Worm (Caenorhabditis elegans) whole organism, mixed stage, embryonic: ENCODE measurements around the gene C46H3.2.
A peak's percentile ranks its signal among the peaks of the same experiment; 100 is the strongest.

Experiments used
- M03D4.4 ChIP-seq: sonication (generic microtip); optimal IDR thresholded peaks from 2 replicates; lab custom pipeline; 2017; ENCODE audit warnings: mild to moderate bottlenecking, missing genetic modification characterization, missing compliant biosample characterization
- bed-3 ChIP-seq: fragments of 200-800 bp; sonication (Bioruptor generic); optimal IDR thresholded peaks from 3 replicates; lab custom pipeline; 2018; ENCODE audit warnings: mild to moderate bottlenecking, missing genetic modification characterization, moderate library complexity, missing compliant biosample characterization
- blmp-1 ChIP-seq: fragments of 150-350 bp; optimal IDR thresholded peaks from 2 replicates; lab custom pipeline; 2014; ENCODE audit warnings: missing biosample characterization, missing genetic modification characterization
- ceh-39 ChIP-seq: fragments of 150-350 bp; optimal IDR thresholded peaks from 2 replicates; lab custom pipeline; 2014; ENCODE audit warnings: missing biosample characterization, missing genetic modification characterization
- ceh-43 ChIP-seq: fragments of 200-800 bp; sonication (Bioruptor generic); optimal IDR thresholded peaks from 2 replicates; lab custom pipeline; 2018; ENCODE audit warnings: mild to moderate bottlenecking, missing genetic modification characterization, moderate library complexity, missing compliant biosample characterization
- ceh-83 ChIP-seq: fragments of 200-800 bp; sonication (Bioruptor generic); optimal IDR thresholded peaks from 2 replicates; lab custom pipeline; 2018; ENCODE audit warnings: mild to moderate bottlenecking, missing genetic modification characterization, missing compliant biosample characterization
- ces-1 ChIP-seq: fragments of 150-350 bp; optimal IDR thresholded peaks from 2 replicates; lab custom pipeline; 2014; ENCODE audit warnings: missing biosample characterization, missing genetic modification reagents, missing genetic modification characterization
- cnd-1 ChIP-seq: fragments of 200-800 bp; sonication (Bioruptor generic); optimal IDR thresholded peaks from 2 replicates; lab custom pipeline; 2018; ENCODE audit warnings: mild to moderate bottlenecking, missing genetic modification characterization, missing compliant biosample characterization
- drap-1 ChIP-seq: fragments of 200-800 bp; sonication (Bioruptor generic); optimal IDR thresholded peaks from 3 replicates; lab custom pipeline; 2018; ENCODE audit warnings: mild to moderate bottlenecking, missing genetic modification characterization, missing compliant biosample characterization
- elt-1 ChIP-seq: sonication (generic microtip); optimal IDR thresholded peaks from 2 replicates; lab custom pipeline; 2017; ENCODE audit warnings: missing genetic modification characterization, mild to moderate bottlenecking, missing compliant biosample characterization, antibody characterized with exemption, moderate library complexity, borderline replicate concordance; ENCODE audit not compliant: insufficient read depth
- elt-3 ChIP-seq: fragments of 150-350 bp; optimal IDR thresholded peaks from 2 replicates; lab custom pipeline; 2014; ENCODE audit warnings: missing biosample characterization, missing genetic modification characterization
- flh-1 ChIP-seq: fragments of 200-800 bp; sonication (Bioruptor generic); optimal IDR thresholded peaks from 2 replicates; lab custom pipeline; 2018; ENCODE audit warnings: mild to moderate bottlenecking, missing genetic modification characterization, moderate library complexity, missing compliant biosample characterization
- ham-2 ChIP-seq: fragments of 200-800 bp; sonication (Bioruptor generic); optimal IDR thresholded peaks from 2 replicates; lab custom pipeline; 2018; ENCODE audit warnings: mild to moderate bottlenecking, missing genetic modification characterization, missing compliant biosample characterization
- hlh-1 ChIP-seq: fragments of 150-350 bp; optimal IDR thresholded peaks from 2 replicates; lab custom pipeline; 2014; ENCODE audit warnings: missing biosample characterization, missing genetic modification reagents, missing genetic modification characterization
- lin-32 ChIP-seq: fragments of 200-800 bp; sonication (Bioruptor generic); optimal IDR thresholded peaks from 2 replicates; lab custom pipeline; 2018; ENCODE audit warnings: mild to moderate bottlenecking, missing genetic modification characterization, missing compliant biosample characterization
- mep-1 ChIP-seq: fragments of 150-350 bp; optimal IDR thresholded peaks from 2 replicates; lab custom pipeline; 2017; ENCODE audit warnings: missing biosample characterization, missing genetic modification reagents, missing genetic modification characterization, inconsistent platforms
- mls-2 ChIP-seq: sonication (generic microtip); optimal IDR thresholded peaks from 2 replicates; lab custom pipeline; 2016; ENCODE audit warnings: mild to moderate bottlenecking, missing genetic modification characterization, moderate library complexity, missing compliant biosample characterization
- nhr-12 ChIP-seq: fragments of 150-350 bp; optimal IDR thresholded peaks from 2 replicates; lab custom pipeline; 2014; ENCODE audit warnings: missing biosample characterization, missing genetic modification characterization
- nhr-2 ChIP-seq: fragments of 150-350 bp; optimal IDR thresholded peaks from 2 replicates; lab custom pipeline; 2014; ENCODE audit warnings: missing biosample characterization, missing genetic modification characterization
- nhr-28 ChIP-seq: fragments of 150-350 bp; optimal IDR thresholded peaks from 2 replicates; lab custom pipeline; 2014; ENCODE audit warnings: missing biosample characterization, missing genetic modification characterization
- pha-4 ChIP-seq: fragments of 150-350 bp; optimal IDR thresholded peaks from 2 replicates; lab custom pipeline; 2018; ENCODE audit warnings: missing biosample characterization, missing genetic modification reagents, missing genetic modification characterization
- snpc-4 ChIP-seq: fragments of 150-350 bp; optimal IDR thresholded peaks from 2 replicates; lab custom pipeline; 2014; ENCODE audit warnings: missing biosample characterization, missing genetic modification characterization
- sptf-1 ChIP-seq: sonication (generic microtip); optimal IDR thresholded peaks from 2 replicates; lab custom pipeline; 2017; ENCODE audit warnings: mild to moderate bottlenecking, missing genetic modification characterization, moderate library complexity, missing compliant biosample characterization
- tbx-8 ChIP-seq: fragments of 200-800 bp; sonication (Bioruptor generic); optimal IDR thresholded peaks from 2 replicates; lab custom pipeline; 2018; ENCODE audit warnings: mild to moderate bottlenecking, missing genetic modification characterization, moderate library complexity, missing compliant biosample characterization
- unc-120 ChIP-seq: sonication (generic microtip); optimal IDR thresholded peaks from 2 replicates; lab custom pipeline; 2017; ENCODE audit warnings: missing genetic modification characterization, missing compliant biosample characterization; ENCODE audit not compliant: poor library complexity, severe bottlenecking
- unc-39 ChIP-seq: fragments of 150-350 bp; optimal IDR thresholded peaks from 2 replicates; lab custom pipeline; 2014; ENCODE audit warnings: missing biosample characterization, missing genetic modification characterization
- unc-62 ChIP-seq: fragments of 150-350 bp; optimal IDR thresholded peaks from 2 replicates; lab custom pipeline; 2014; ENCODE audit warnings: missing biosample characterization, missing genetic modification reagents, missing genetic modification characterization
- zip-8 ChIP-seq: fragments of 150-350 bp; optimal IDR thresholded peaks from 2 replicates; lab custom pipeline; 2014; ENCODE audit warnings: missing biosample characterization, missing genetic modification characterization
- ztf-11 ChIP-seq: fragments of 150-350 bp; optimal IDR thresholded peaks from 2 replicates; lab custom pipeline; 2014; ENCODE audit warnings: missing biosample characterization, missing genetic modification characterization

Gene C46H3.2

DNA sequence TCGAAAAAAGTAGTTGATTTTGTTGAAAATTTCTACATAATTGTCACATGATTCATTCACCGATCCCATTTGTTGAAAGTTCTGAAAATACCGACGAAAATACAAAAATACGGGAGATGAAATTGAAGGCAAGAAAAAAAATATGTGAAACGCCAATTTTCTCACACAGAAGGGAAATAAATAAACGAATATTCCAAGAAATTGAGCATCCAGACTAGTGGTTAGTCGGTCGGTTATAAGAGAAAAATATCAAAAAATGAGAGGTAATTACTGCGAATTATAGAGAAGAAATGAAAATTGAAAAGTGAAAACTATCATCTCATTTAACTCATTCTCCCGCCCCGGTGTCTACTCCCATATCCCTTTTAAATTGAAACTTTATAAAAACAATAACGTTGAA, 25.0 kb upstream of the C46H3.2 start, which contains the start of gene npr-11:
Gene npr-11 (minus strand): TSS at position 101 of the 400 bp plus-strand sequence.
- TF ChIP-seq mep-1 (tag; lab: Kevin White, UChicago) (no peak), ztf-11 (tag; lab: Kevin White, UChicago) (no peak), flh-1 (GFP tag; lab: Kevin White, UChicago) (no peak), M03D4.4 (tag; lab: Kevin White, UChicago) (no peak), cnd-1 (no peak), snpc-4 (tag; lab: Kevin White, UChicago) (no peak), nhr-28 (tag; lab: Kevin White, UChicago) (no peak), sptf-1 (tag; lab: Kevin White, UChicago) (no peak), elt-3 (tag; lab: Kevin White, UChicago) (no peak), drap-1 (GFP tag; lab: Kevin White, UChicago) (no peak)

DNA sequence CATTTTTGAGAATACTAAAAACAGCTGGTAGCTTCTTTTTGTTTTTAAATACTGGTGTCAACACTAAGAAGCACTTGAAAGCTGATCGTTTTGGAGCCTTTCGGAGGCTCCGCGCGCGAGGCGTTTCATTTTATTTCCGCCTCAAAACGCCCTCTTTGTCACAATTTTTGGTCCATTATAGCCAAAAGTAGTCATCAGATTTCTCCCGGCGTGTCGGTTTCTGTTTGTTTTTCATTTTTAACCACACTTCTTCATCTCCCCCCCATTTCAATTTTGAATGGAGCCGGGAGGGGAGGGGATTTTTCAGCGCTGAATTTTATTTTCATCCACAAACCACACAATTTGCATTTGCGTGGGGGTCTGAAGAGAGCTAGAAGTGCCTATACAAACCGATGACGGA, 19.2 kb upstream of the C46H3.2 start, which contains the start of gene C25G6.4:
Gene C25G6.4 (minus strand): TSS at position 101 of the 400 bp plus-strand sequence.
- TF ChIP-seq unc-62 (GFP tag; lab: Kevin White, UChicago) = no peak

DNA sequence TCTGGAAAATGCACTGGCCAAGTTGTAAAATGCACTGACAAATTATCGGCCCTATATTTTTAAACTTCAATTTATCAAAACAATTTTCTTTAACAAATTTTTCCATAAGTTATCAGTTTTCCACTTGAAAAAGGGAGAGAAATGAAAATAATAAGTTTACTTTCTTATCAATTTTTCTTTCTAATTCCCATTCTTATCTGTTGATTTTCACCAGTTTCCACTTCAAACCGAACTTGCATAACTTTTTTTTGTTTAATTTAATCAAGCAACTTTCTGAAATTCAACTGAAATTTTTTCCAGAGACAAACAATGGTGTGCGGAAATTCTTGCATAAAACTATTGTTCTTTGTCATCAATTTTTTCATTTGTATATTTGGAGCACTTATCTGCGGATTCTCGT, 15.2 kb upstream of the C46H3.2 start, which contains the start of gene tsp-9:
Gene tsp-9 (plus strand): TSS at position 301 of the 400 bp plus-strand sequence.
- no peak for TF ChIP-seq M03D4.4 (tag; lab: Kevin White, UChicago)
- TF ChIP-seq cnd-1 = no peak
- no peak for TF ChIP-seq nhr-28 (tag; lab: Kevin White, UChicago)
- TF ChIP-seq mep-1 (tag; lab: Kevin White, UChicago) = no peak
- TF ChIP-seq nhr-12 (tag; lab: Kevin White, UChicago) = no peak
- no peak for TF ChIP-seq hlh-1 (tag; lab: Kevin White, UChicago)
- TF ChIP-seq pha-4 (tag; lab: Kevin White, UChicago) = no peak
- TF ChIP-seq nhr-2 (tag; lab: Kevin White, UChicago) = no peak
- no peak for TF ChIP-seq sptf-1 (tag; lab: Kevin White, UChicago)
- no peak for TF ChIP-seq ztf-11 (tag; lab: Kevin White, UChicago)
- no peak for TF ChIP-seq blmp-1 (tag; lab: Kevin White, UChicago)

DNA sequence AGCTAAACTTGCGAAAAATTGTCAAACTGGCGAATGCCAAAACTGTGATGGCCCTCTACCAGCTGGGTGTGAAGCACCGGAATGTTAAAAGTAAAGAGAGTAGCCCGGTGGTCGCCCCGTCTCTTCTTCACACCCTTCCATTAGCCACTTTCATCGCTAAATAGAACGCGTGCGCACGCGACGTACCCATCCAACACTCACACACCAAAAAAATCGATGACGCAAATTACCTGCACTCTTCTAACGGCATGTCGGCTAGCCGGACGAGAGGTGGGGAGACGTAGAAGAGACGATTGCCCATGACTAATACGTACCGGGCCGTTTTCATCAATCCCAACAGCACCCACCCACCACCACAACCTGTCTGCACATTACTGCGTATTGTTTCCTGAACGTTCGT, 13.7 kb upstream of the C46H3.2 start:
- TF ChIP-seq unc-120 (tag; lab: Kevin White, UChicago) (no peak), mls-2 (tag; lab: Kevin White, UChicago) (peak; percentile 45), pha-4 (tag; lab: Kevin White, UChicago) (no peak), nhr-28 (tag; lab: Kevin White, UChicago) (no peak), ztf-11 (tag; lab: Kevin White, UChicago) (no peak), mep-1 (tag; lab: Kevin White, UChicago) (peak; percentile 10), nhr-2 (tag; lab: Kevin White, UChicago) (no peak), tbx-8 (GFP tag; lab: Kevin White, UChicago) (no peak), M03D4.4 (tag; lab: Kevin White, UChicago) (peak; percentile 23), ham-2 (GFP tag; lab: Kevin White, UChicago) (peak; percentile 84), bed-3 (GFP tag; lab: Kevin White, UChicago) (no peak), cnd-1 (no peak), elt-1 (tag; lab: Kevin White, UChicago) (no peak)

DNA sequence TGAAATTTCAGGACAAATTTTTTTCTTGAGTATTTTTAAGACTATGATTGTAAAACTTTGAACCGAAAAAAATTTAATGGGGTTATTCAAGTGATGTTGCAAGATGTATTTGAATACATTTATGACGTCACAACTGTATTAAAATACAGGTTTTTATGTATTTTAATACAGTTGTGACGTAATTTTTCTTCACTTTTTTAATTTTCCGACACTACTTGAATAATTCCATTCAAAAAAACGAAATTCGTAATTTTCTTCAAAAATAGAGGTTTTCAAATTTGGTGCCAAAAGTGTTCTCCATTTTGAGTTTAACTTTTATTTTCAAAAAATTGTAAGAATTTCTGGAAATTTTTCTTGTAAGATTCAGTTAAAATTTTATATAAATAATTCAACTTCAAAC, 12.2 kb upstream of the C46H3.2 start:
- TF ChIP-seq zip-8 (tag; lab: Kevin White, UChicago) (peak; percentile 94), snpc-4 (tag; lab: Kevin White, UChicago) (no peak)

DNA sequence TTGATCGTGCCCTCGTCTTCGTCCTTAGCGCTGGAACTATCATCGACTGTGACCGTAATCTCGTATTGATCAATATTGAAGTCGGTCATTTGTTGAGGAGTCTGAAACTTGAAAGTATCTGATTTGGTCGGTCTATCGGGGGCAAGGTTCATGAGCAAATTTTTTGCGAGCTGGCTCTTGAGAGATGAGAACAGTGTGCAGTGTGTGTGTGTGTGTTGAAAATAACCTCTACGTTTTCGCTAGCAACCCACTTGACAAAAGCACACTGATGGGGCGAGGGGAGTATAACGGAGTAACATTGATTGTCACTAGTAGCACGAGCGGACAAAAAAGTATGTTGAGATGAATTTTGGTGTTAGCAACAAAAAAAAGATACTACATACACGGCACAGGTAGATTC, 8.2 kb upstream of the C46H3.2 start, which contains the start of gene C25G6.3:
Gene C25G6.3 (minus strand): TSS at position 101 of the 400 bp plus-strand sequence.
- TF ChIP-seq zip-8 (tag; lab: Kevin White, UChicago) = no peak
- no peak for TF ChIP-seq blmp-1 (tag; lab: Kevin White, UChicago)
- TF ChIP-seq elt-3 (tag; lab: Kevin White, UChicago) = no peak
- no peak for TF ChIP-seq unc-39
- TF ChIP-seq bed-3 (GFP tag; lab: Kevin White, UChicago) = no peak
- TF ChIP-seq lin-32 (GFP tag; lab: Kevin White, UChicago) = no peak
- no peak for TF ChIP-seq sptf-1 (tag; lab: Kevin White, UChicago)
- TF ChIP-seq ceh-83 (GFP tag; lab: Kevin White, UChicago) = no peak
- TF ChIP-seq hlh-1 (tag; lab: Kevin White, UChicago) = no peak
- no peak for TF ChIP-seq ces-1 (GFP tag; lab: Kevin White, UChicago)
- TF ChIP-seq ceh-43 (GFP tag; lab: Kevin White, UChicago) = no peak
- no peak for TF ChIP-seq cnd-1
- TF ChIP-seq ceh-39 (tag; lab: Kevin White, UChicago) = no peak
- no peak for TF ChIP-seq tbx-8 (GFP tag; lab: Kevin White, UChicago)
- no peak for TF ChIP-seq nhr-2 (tag; lab: Kevin White, UChicago)
